Worm (Caenorhabditis elegans) whole organism, late embryonic: ENCODE measurements around the gene daf-11.
A peak's percentile ranks its signal among the peaks of the same experiment; 100 is the strongest.

Experiments
- C08G9.2 ChIP-seq: sonication (generic microtip); optimal IDR thresholded peaks from 2 replicates; lab custom pipeline; 2016; ENCODE audit warnings: mild to moderate bottlenecking, missing genetic modification characterization, moderate library complexity, missing compliant biosample characterization
- C38D4.7 ChIP-seq: fragments of 200-800 bp; sonication (Bioruptor generic); optimal IDR thresholded peaks from 2 replicates; lab custom pipeline; 2018; ENCODE audit warnings: mild to moderate bottlenecking, missing genetic modification characterization, moderate library complexity, missing compliant biosample characterization
- F13H6.1 ChIP-seq: sonication (generic microtip); optimal IDR thresholded peaks from 2 replicates; lab custom pipeline; 2016; ENCODE audit warnings: missing genetic modification characterization, missing compliant biosample characterization
- K02D7.2 ChIP-seq: sonication (generic microtip); optimal IDR thresholded peaks from 2 replicates; lab custom pipeline; 2017; ENCODE audit warnings: mild to moderate bottlenecking, missing genetic modification characterization, missing compliant biosample characterization
- Y22D7AL.16 ChIP-seq: sonication (generic microtip); optimal IDR thresholded peaks from 2 replicates; lab custom pipeline; 2016; ENCODE audit warnings: missing genetic modification characterization, missing compliant biosample characterization
- ceh-14 ChIP-seq: sonication (generic microtip); optimal IDR thresholded peaks from 2 replicates; lab custom pipeline; 2016; ENCODE audit warnings: missing genotype, missing genetic modification characterization, missing compliant biosample characterization
- ceh-19 ChIP-seq: fragments of 200-800 bp; sonication (Bioruptor generic); optimal IDR thresholded peaks from 2 replicates; lab custom pipeline; 2018; ENCODE audit warnings: mild to moderate bottlenecking, missing genetic modification characterization, missing compliant biosample characterization
- ceh-22 ChIP-seq: sonication (generic microtip); optimal IDR thresholded peaks from 2 replicates; lab custom pipeline; 2017; ENCODE audit warnings: missing biosample characterization, missing genetic modification characterization
- ceh-24 ChIP-seq: sonication (generic microtip); optimal IDR thresholded peaks from 2 replicates; lab custom pipeline; 2016; ENCODE audit warnings: mild to moderate bottlenecking, missing genetic modification characterization, missing compliant biosample characterization
- ceh-30 ChIP-seq: fragments of 150-350 bp; optimal IDR thresholded peaks from 2 replicates; lab custom pipeline; 2014; ENCODE audit warnings: missing biosample characterization, missing genetic modification characterization
- ceh-34 ChIP-seq: sonication (generic microtip); optimal IDR thresholded peaks from 2 replicates; lab custom pipeline; 2016; ENCODE audit warnings: mild to moderate bottlenecking, missing genetic modification characterization, missing compliant biosample characterization
- ceh-45 ChIP-seq: fragments of 200-800 bp; sonication (Bioruptor generic); IDR thresholded peaks from 2 replicates; pipeline ENCODE4 v1.3.6; 2022; ENCODE audit warnings: missing genetic modification reagents, missing genetic modification characterization, missing compliant biosample characterization
- che-1 ChIP-seq: sonication (generic microtip); optimal IDR thresholded peaks from 2 replicates; lab custom pipeline; 2016; ENCODE audit warnings: mild to moderate bottlenecking, missing genetic modification characterization, missing compliant biosample characterization
- elt-2 ChIP-seq: sonication (generic microtip); optimal IDR thresholded peaks from 2 replicates; lab custom pipeline; 2016; ENCODE audit warnings: missing genetic modification reagents, missing genetic modification characterization, missing compliant biosample characterization
- elt-4 ChIP-seq: sonication (generic microtip); optimal IDR thresholded peaks from 2 replicates; lab custom pipeline; 2016; ENCODE audit warnings: missing genetic modification characterization, missing compliant biosample characterization
- fax-1 ChIP-seq: sonication (generic microtip); optimal IDR thresholded peaks from 2 replicates; lab custom pipeline; 2016; ENCODE audit warnings: missing genotype, missing genetic modification characterization, missing compliant biosample characterization
- hlh-15 ChIP-seq: sonication (generic microtip); optimal IDR thresholded peaks from 2 replicates; lab custom pipeline; 2016; ENCODE audit warnings: missing genetic modification characterization, missing compliant biosample characterization
- hlh-6 ChIP-seq: sonication (generic microtip); optimal IDR thresholded peaks from 2 replicates; lab custom pipeline; 2016; ENCODE audit warnings: missing genotype, missing genetic modification characterization, missing compliant biosample characterization
- hlh-8 ChIP-seq: sonication (generic microtip); optimal IDR thresholded peaks from 2 replicates; lab custom pipeline; 2016; ENCODE audit warnings: missing genotype, missing genetic modification characterization, missing compliant biosample characterization
- madf-2 ChIP-seq: sonication (generic microtip); optimal IDR thresholded peaks from 2 replicates; lab custom pipeline; 2017; ENCODE audit warnings: missing genetic modification characterization, missing compliant biosample characterization
- mec-3 ChIP-seq: sonication (generic microtip); optimal IDR thresholded peaks from 2 replicates; lab custom pipeline; 2016; ENCODE audit warnings: borderline replicate concordance, missing genetic modification characterization, missing compliant biosample characterization
- nfya-1 ChIP-seq: sonication (generic microtip); optimal IDR thresholded peaks from 2 replicates; lab custom pipeline; 2017; ENCODE audit warnings: missing genetic modification characterization, mild to moderate bottlenecking, missing compliant biosample characterization, antibody characterized with exemption, moderate library complexity
- nhr-232 ChIP-seq: sonication (generic microtip); optimal IDR thresholded peaks from 2 replicates; lab custom pipeline; 2016; ENCODE audit warnings: missing genetic modification characterization, missing compliant biosample characterization
- odd-2 ChIP-seq: sonication (generic microtip); optimal IDR thresholded peaks from 2 replicates; lab custom pipeline; 2017; ENCODE audit warnings: antibody characterized with exemption, mild to moderate bottlenecking, missing genetic modification characterization, missing compliant biosample characterization
- pag-3 ChIP-seq: sonication (generic microtip); optimal IDR thresholded peaks from 2 replicates; lab custom pipeline; 2016; ENCODE audit warnings: missing compliant biosample characterization, missing genetic modification characterization, borderline replicate concordance
- pat-9 ChIP-seq: fragments of 200-800 bp; sonication (Bioruptor generic); optimal IDR thresholded peaks from 2 replicates; lab custom pipeline; 2018; ENCODE audit warnings: mild to moderate bottlenecking, missing genetic modification characterization, moderate library complexity, missing compliant biosample characterization
- pqm-1 ChIP-seq: sonication (generic microtip); optimal IDR thresholded peaks from 2 replicates; lab custom pipeline; 2016; ENCODE audit warnings: missing genetic modification characterization, missing compliant biosample characterization
- sdc-2 ChIP-seq: sonication (generic microtip); optimal IDR thresholded peaks from 2 replicates; lab custom pipeline; 2016; ENCODE audit warnings: missing genotype, missing genetic modification characterization, missing compliant biosample characterization
- sox-2 ChIP-seq: fragments of 200-800 bp; sonication (Bioruptor generic); IDR thresholded peaks from 2 replicates; pipeline ENCODE4 v1.3.6; 2022; ENCODE audit warnings: missing genetic modification reagents, missing genetic modification characterization, missing compliant biosample characterization
- sox-4 ChIP-seq: sonication (generic microtip); optimal IDR thresholded peaks from 2 replicates; lab custom pipeline; 2017; ENCODE audit warnings: mild to moderate bottlenecking, missing genetic modification characterization, inconsistent platforms, missing compliant biosample characterization
- tbx-2 ChIP-seq: sonication (generic microtip); optimal IDR thresholded peaks from 2 replicates; lab custom pipeline; 2016; ENCODE audit warnings: missing genetic modification characterization, missing compliant biosample characterization
- tbx-7 ChIP-seq: sonication (generic microtip); optimal IDR thresholded peaks from 2 replicates; lab custom pipeline; 2016; ENCODE audit warnings: missing genotype, missing genetic modification characterization, missing compliant biosample characterization
- ttx-3 ChIP-seq: sonication (generic microtip); optimal IDR thresholded peaks from 2 replicates; lab custom pipeline; 2016; ENCODE audit warnings: missing genetic modification reagents, missing genetic modification characterization, missing compliant biosample characterization
- zip-5 ChIP-seq: sonication (generic microtip); optimal IDR thresholded peaks from 2 replicates; lab custom pipeline; 2016; ENCODE audit warnings: missing genetic modification characterization, missing compliant biosample characterization

The daf-11 gene

ce11 chrV:11725971-11726370, at the start of gene daf-11:
TSS of gene daf-11 (minus strand) at chrV:11726071.
- no peak for TF ChIP-seq sox-2 (GFP tag; lab: Robert Waterston, UW)
- TF ChIP-seq pqm-1, result no peak
- TF ChIP-seq ceh-24 (tag; lab: Kevin White, UChicago), result no peak
- TF ChIP-seq C08G9.2 (tag; lab: Kevin White, UChicago), result no peak
- TF ChIP-seq pat-9 (tag; lab: Kevin White, UChicago), result no peak
- no peak for TF ChIP-seq odd-2 (tag; lab: Kevin White, UChicago)
- no peak for TF ChIP-seq zip-5 (tag; lab: Kevin White, UChicago)
- TF ChIP-seq ceh-22 (tag; lab: Kevin White, UChicago), result no peak
- no peak for TF ChIP-seq sox-4 (tag; lab: Kevin White, UChicago)
- TF ChIP-seq ceh-34 (tag; lab: Kevin White, UChicago), result no peak
- TF ChIP-seq, all 69 proteins: peak for 0

DNA sequence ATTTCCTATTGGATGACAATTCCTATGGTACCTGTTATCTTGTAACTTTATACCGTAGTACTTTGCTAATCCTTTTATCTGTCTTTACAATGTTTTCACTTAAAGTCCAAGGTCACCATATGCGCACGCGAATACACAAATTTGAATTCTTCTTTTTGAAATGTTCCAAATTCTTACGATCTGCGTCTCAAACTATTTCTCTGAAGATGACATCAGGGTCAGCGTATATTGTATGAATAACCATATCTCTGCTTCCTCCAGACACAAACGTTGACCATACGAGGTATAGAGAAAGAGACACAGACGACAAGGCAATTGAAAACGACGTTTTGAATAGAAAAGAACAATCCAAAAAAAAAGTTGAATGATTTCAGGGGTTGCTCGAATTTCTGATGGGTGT, 48.1 kb upstream of the daf-11 start:
- TF ChIP-seq pat-9 (tag; lab: Kevin White, UChicago) (no peak), nfya-1 (no peak)

DNA sequence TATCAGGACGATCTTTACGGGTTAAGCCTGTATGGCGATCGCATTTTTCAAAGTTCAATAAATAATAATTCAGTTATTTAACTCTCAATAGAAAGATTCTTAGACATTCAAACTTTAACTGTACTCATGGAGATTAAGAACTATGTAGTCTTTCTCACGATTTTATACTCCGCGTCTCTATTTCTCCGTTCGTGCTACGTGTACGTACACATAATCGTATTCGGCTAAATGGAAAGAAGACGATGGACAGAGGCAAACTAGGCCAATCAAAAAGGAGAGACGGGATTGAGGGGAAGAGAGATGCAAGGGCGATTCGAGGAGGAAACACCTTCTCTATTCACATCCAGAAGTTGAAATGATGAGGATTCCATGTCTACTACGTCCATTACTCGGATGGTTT, 47.5 kb upstream of the daf-11 start, which contains the start of gene bus-18:
TSS of gene bus-18 (plus strand) at position 301 of the 400 bp plus-strand sequence.
- TF ChIP-seq fax-1 (no peak), tbx-7 (tag; lab: Kevin White, UChicago) (no peak), ceh-14 (no peak), K02D7.2 (tag; lab: Kevin White, UChicago) (no peak), ceh-22 (tag; lab: Kevin White, UChicago) (no peak), sdc-2 (tag; lab: Kevin White, UChicago) (no peak), Y22D7AL.16 (tag; lab: Kevin White, UChicago) (no peak), hlh-6 (tag; lab: Kevin White, UChicago) (no peak), hlh-15 (tag; lab: Kevin White, UChicago) (no peak), C38D4.7 (GFP tag; lab: Kevin White, UChicago) (no peak), tbx-2 (tag; lab: Kevin White, UChicago) (no peak), sox-2 (GFP tag; lab: Robert Waterston, UW) (no peak)

- peak; percentile 29 for TF ChIP-seq C08G9.2 (tag; lab: Kevin White, UChicago)
- peak; percentile 8 for TF ChIP-seq tbx-2 (tag; lab: Kevin White, UChicago)
- no peak for TF ChIP-seq ceh-19 (GFP tag; lab: Kevin White, UChicago)
These were observed 44.2 kb upstream of the daf-11 start, which contains the start of gene F55A11.4 for ce11 chrV:11770053-11770517. TSS of gene F55A11.4 (plus strand) at chrV:11770467.

- TF ChIP-seq elt-2 (tag; lab: Kevin White, UChicago) (no peak), nfya-1 (no peak), ceh-34 (tag; lab: Kevin White, UChicago) (no peak)
These were observed 43.8 kb upstream of the daf-11 start for ce11 chrV:11769646-11770045.

DNA sequence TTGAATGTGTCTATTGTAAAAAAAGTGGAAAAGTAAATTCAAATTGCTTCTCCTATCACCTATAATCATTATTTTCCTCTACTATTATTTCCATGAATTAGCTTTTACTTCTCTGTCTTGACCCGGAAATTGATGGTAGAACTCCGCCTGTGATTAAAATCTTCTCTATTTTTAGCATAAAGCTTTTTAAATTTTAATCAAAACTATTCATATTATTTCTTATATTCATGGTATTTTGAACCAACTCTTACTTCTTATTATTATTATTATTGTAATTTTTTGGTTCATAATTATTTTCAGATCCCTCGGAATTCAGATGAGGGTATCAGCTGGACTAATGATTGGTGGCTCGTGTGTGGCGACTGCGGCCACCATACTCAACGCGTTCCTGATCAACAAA, 41.2 kb upstream of the daf-11 start, which contains the start of gene sel-11:
TSS of gene sel-11 (plus strand) at position 301 of the 400 bp plus-strand sequence.
- TF ChIP-seq C08G9.2 (tag; lab: Kevin White, UChicago), result no peak
- TF ChIP-seq ceh-45 (GFP tag; lab: Robert Waterston, UW), result no peak
- TF ChIP-seq nhr-232 (tag; lab: Kevin White, UChicago), result no peak
- no peak for TF ChIP-seq hlh-8
- no peak for TF ChIP-seq ceh-24 (tag; lab: Kevin White, UChicago)
- no peak for TF ChIP-seq fax-1
- no peak for TF ChIP-seq che-1 (tag; lab: Kevin White, UChicago)
- no peak for TF ChIP-seq madf-2 (tag; lab: Kevin White, UChicago)
- TF ChIP-seq tbx-2 (tag; lab: Kevin White, UChicago), result no peak
- no peak for TF ChIP-seq pat-9 (tag; lab: Kevin White, UChicago)
- TF ChIP-seq sox-2 (GFP tag; lab: Robert Waterston, UW), result no peak
- TF ChIP-seq pag-3, result no peak
- no peak for TF ChIP-seq zip-5 (tag; lab: Kevin White, UChicago)
- TF ChIP-seq sdc-2 (tag; lab: Kevin White, UChicago), result no peak
- no peak for TF ChIP-seq elt-4 (tag; lab: Kevin White, UChicago)
- no peak for TF ChIP-seq mec-3 (tag; lab: Kevin White, UChicago)
- TF ChIP-seq ttx-3 (tag; lab: Kevin White, UChicago), result no peak
- TF ChIP-seq F13H6.1, result no peak
- no peak for TF ChIP-seq ceh-19 (GFP tag; lab: Kevin White, UChicago)
- TF ChIP-seq ceh-30 (tag; lab: Kevin White, UChicago), result no peak
